Fruit fly (Drosophila melanogaster) whole organism, embryonic: ENCODE results near the gene Bsg.

Experiments used
- CG10267 ChIP-seq: fragments of 200-800 bp; sonication (Bioruptor generic); optimal IDR thresholded peaks from 2 replicates; lab custom pipeline; 2018; ENCODE audit warnings: missing biosample characterization, mild to moderate bottlenecking, missing genetic modification characterization, moderate library complexity
- CG10274 ChIP-seq: fragments of 200-800 bp; sonication (Bioruptor generic); optimal IDR thresholded peaks from 3 replicates; lab custom pipeline; 2017; ENCODE audit warnings: missing biosample characterization, mild to moderate bottlenecking, missing genetic modification characterization
- CG10431 ChIP-seq: fragments of 200-800 bp; sonication (Bioruptor generic); optimal IDR thresholded peaks from 3 replicates; lab custom pipeline; 2018; ENCODE audit warnings: missing biosample characterization, mild to moderate bottlenecking, missing genetic modification characterization
- CG11696 ChIP-seq: fragments of 200-800 bp; sonication (Bioruptor generic); IDR thresholded peaks from 2 replicates; pipeline ENCODE4 v1.3.6; 2022; ENCODE audit warnings: missing biosample characterization, missing genetic modification characterization
- CG14710 ChIP-seq: fragments of 200-800 bp; sonication (Bioruptor generic); optimal IDR thresholded peaks from 3 replicates; lab custom pipeline; 2019; ENCODE audit warnings: missing biosample characterization, mild to moderate bottlenecking, missing genetic modification characterization, moderate library complexity
- CG14965 ChIP-seq: fragments of 200-800 bp; sonication (Bioruptor generic); optimal IDR thresholded peaks from 2 replicates; lab custom pipeline; 2016; ENCODE audit warnings: missing biosample characterization, missing genetic modification characterization, borderline replicate concordance
- CG1603 ChIP-seq: fragments of 200-800 bp; sonication (Bioruptor generic); optimal IDR thresholded peaks from 2 replicates; lab custom pipeline; 2019; ENCODE audit warnings: missing biosample characterization, mild to moderate bottlenecking, missing genetic modification characterization, moderate library complexity
- CG17802 ChIP-seq: fragments of 200-800 bp; sonication (Bioruptor generic); optimal IDR thresholded peaks from 2 replicates; lab custom pipeline; 2018; ENCODE audit warnings: missing biosample characterization, mild to moderate bottlenecking, missing genetic modification characterization, moderate library complexity
- CG1832 ChIP-seq: fragments of 200-800 bp; sonication (Bioruptor generic); optimal IDR thresholded peaks from 2 replicates; lab custom pipeline; 2017; ENCODE audit warnings: missing biosample characterization, mild to moderate bottlenecking, missing genetic modification characterization, inconsistent platforms
- CG18476 ChIP-seq: fragments of 200-800 bp; sonication (Bioruptor generic); optimal IDR thresholded peaks from 2 replicates; lab custom pipeline; 2016; ENCODE audit warnings: missing biosample characterization, mild to moderate bottlenecking, missing genetic modification characterization
- CG2889 ChIP-seq: fragments of 200-800 bp; sonication (Bioruptor generic); IDR thresholded peaks from 3 replicates; pipeline ENCODE4 v1.3.6; 2022; ENCODE audit warnings: missing biosample characterization, missing genetic modification characterization
- CG30020 ChIP-seq: fragments of 200-800 bp; optimal IDR thresholded peaks from 2 replicates; lab custom pipeline; 2019; ENCODE audit warnings: missing biosample characterization, mild to moderate bottlenecking, missing genetic modification characterization, moderate library complexity
- CG31224 ChIP-seq: fragments of 200-800 bp; sonication (Bioruptor generic); IDR thresholded peaks from 2 replicates; pipeline ENCODE4 v1.3.6; 2022; ENCODE audit warnings: missing biosample characterization, missing genetic modification characterization
- CG6683 ChIP-seq: fragments of 200-800 bp; sonication (Bioruptor generic); optimal IDR thresholded peaks from 2 replicates; lab custom pipeline; 2017; ENCODE audit warnings: missing biosample characterization, mild to moderate bottlenecking, missing genetic modification characterization, missing genetic modification reagents
- CG6813 ChIP-seq: fragments of 200-800 bp; sonication (Bioruptor generic); optimal IDR thresholded peaks from 2 replicates; lab custom pipeline; 2017; ENCODE audit warnings: missing biosample characterization, missing genetic modification characterization, mild to moderate bottlenecking, moderate library complexity, missing genetic modification reagents
- CG6854 ChIP-seq: fragments of 200-800 bp; sonication (Bioruptor generic); optimal IDR thresholded peaks from 3 replicates; lab custom pipeline; 2017; ENCODE audit warnings: missing biosample characterization, mild to moderate bottlenecking, missing genetic modification characterization
- CG8388 ChIP-seq: fragments of 200-800 bp; sonication (Bioruptor generic); optimal IDR thresholded peaks from 2 replicates; lab custom pipeline; 2019; ENCODE audit warnings: missing biosample characterization, mild to moderate bottlenecking, missing genetic modification characterization, moderate library complexity
- E2f1 ChIP-seq: fragments of 200-800 bp; sonication (Bioruptor generic); IDR thresholded peaks from 2 replicates; pipeline ENCODE4 v1.3.6; 2022; ENCODE audit warnings: missing biosample characterization, missing genetic modification characterization
- Eip74EF ChIP-seq, 2 experiments: fragments of 200-800 bp in 1 of 2; fragments of >200 bp in 1 of 2; sonication (Bioruptor generic) in 1 of 2; optimal IDR thresholded peaks; 2 replicates each; lab custom pipeline; 2017 to 2019; ENCODE audit warnings: missing biosample characterization in 2 of 2, missing genetic modification characterization in 2 of 2, mild to moderate bottlenecking in 1 of 2, moderate library complexity in 1 of 2
- HLH3B ChIP-seq: fragments of 200-800 bp; sonication (Bioruptor generic); IDR thresholded peaks from 2 replicates; pipeline ENCODE4 v1.3.6; 2022; ENCODE audit warnings: missing biosample characterization, missing genetic modification characterization
- Hmr ChIP-seq: fragments of 200-800 bp; sonication (Bioruptor generic); optimal IDR thresholded peaks from 3 replicates; lab custom pipeline; 2017; ENCODE audit warnings: mild to moderate bottlenecking, missing biosample characterization, missing genetic modification reagents, missing genetic modification characterization
- Hr51 ChIP-seq, 2 experiments: fragments of 200-800 bp; sonication (Bioruptor generic); optimal IDR thresholded peaks; 2 replicates in 1 of 2; 3 replicates in 1 of 2; lab custom pipeline; 2016 to 2018; ENCODE audit warnings: missing biosample characterization in 2 of 2, missing genetic modification characterization in 2 of 2, mild to moderate bottlenecking in 1 of 2, moderate library complexity in 1 of 2
- Lim3 ChIP-seq: fragments of 200-800 bp; sonication (Bioruptor generic); IDR thresholded peaks from 2 replicates; pipeline ENCODE4 v1.3.6; 2022; ENCODE audit warnings: missing biosample characterization, missing genetic modification characterization
- Med ChIP-seq: fragments of 200-800 bp; sonication (Bioruptor generic); peaks from one replicate; lab custom pipeline; 2016; ENCODE audit warnings: missing biosample characterization, missing genetic modification characterization, mild to moderate bottlenecking, inconsistent platforms, moderate library complexity
- Myb ChIP-seq: fragments of 200-800 bp; sonication (Bioruptor generic); optimal IDR thresholded peaks from 2 replicates; lab custom pipeline; 2016; ENCODE audit warnings: missing biosample characterization, missing genetic modification characterization
- Ssrp ChIP-seq: fragments of 200-800 bp; sonication (Bioruptor generic); optimal IDR thresholded peaks from 2 replicates; lab custom pipeline; 2018; ENCODE audit warnings: missing biosample characterization, mild to moderate bottlenecking, missing genetic modification characterization, moderate library complexity
- Stat92E ChIP-seq, 3 experiments: fragments of >200 bp in 2 of 3; fragments of 200-800 bp in 1 of 3; sonication (Bioruptor generic) in 1 of 3; optimal IDR thresholded peaks; 2 replicates each; lab custom pipeline; 2017 to 2019; ENCODE audit warnings: missing biosample characterization in 3 of 3, missing genetic modification characterization in 3 of 3, mild to moderate bottlenecking in 1 of 3, moderate library complexity in 1 of 3
- bsh ChIP-seq, 2 experiments: fragments of 200-800 bp; sonication (Bioruptor generic); optimal IDR thresholded peaks; 2 replicates each; lab custom pipeline; 2017 to 2018; ENCODE audit warnings: mild to moderate bottlenecking in 2 of 2, missing biosample characterization in 2 of 2, missing genetic modification characterization in 2 of 2, moderate library complexity in 1 of 2
- chn ChIP-seq: fragments of 200-800 bp; sonication (Bioruptor generic); optimal IDR thresholded peaks from 2 replicates; lab custom pipeline; 2016; ENCODE audit warnings: missing biosample characterization, missing genetic modification characterization
- ci ChIP-seq: fragments of 200-800 bp; sonication (Bioruptor generic); IDR thresholded peaks from 3 replicates; pipeline ENCODE4 v1.3.6; 2022; ENCODE audit warnings: missing biosample characterization, missing genetic modification characterization
- crc ChIP-seq: fragments of 200-800 bp; sonication (Bioruptor generic); optimal IDR thresholded peaks from 2 replicates; lab custom pipeline; 2016; ENCODE audit warnings: missing biosample characterization, missing genetic modification characterization
- dpn ChIP-seq, 2 experiments: fragments of 200-800 bp; sonication (Bioruptor generic); optimal IDR thresholded peaks; 3 replicates each; lab custom pipeline; 2016; ENCODE audit warnings: missing biosample characterization in 2 of 2, missing genetic modification characterization in 2 of 2
- exex ChIP-seq: fragments of 200-800 bp; sonication (Bioruptor generic); optimal IDR thresholded peaks from 4 replicates; lab custom pipeline; 2018; ENCODE audit warnings: missing biosample characterization, mild to moderate bottlenecking, missing genetic modification characterization, moderate library complexity
- eyg ChIP-seq: fragments of 200-800 bp; sonication (Bioruptor generic); optimal IDR thresholded peaks from 3 replicates; lab custom pipeline; 2016; ENCODE audit warnings: missing biosample characterization, missing genetic modification characterization
- ftz-f1 ChIP-seq: fragments of 200-800 bp; sonication (Bioruptor generic); optimal IDR thresholded peaks from 2 replicates; lab custom pipeline; 2016; ENCODE audit warnings: missing biosample characterization, missing genetic modification characterization
- grau ChIP-seq: fragments of 200-800 bp; optimal IDR thresholded peaks from 3 replicates; lab custom pipeline; 2019; ENCODE audit warnings: missing biosample characterization, mild to moderate bottlenecking, missing genetic modification characterization, moderate library complexity
- lola ChIP-seq, 3 experiments: fragments of >200 bp in 2 of 3; fragments of 200-800 bp in 1 of 3; sonication (Bioruptor generic) in 1 of 3; optimal IDR thresholded peaks; 2 replicates each; lab custom pipeline; 2017 to 2019; ENCODE audit warnings: missing biosample characterization in 3 of 3, missing genetic modification characterization in 3 of 3, mild to moderate bottlenecking in 1 of 3, moderate library complexity in 1 of 3
- mirr ChIP-seq: fragments of 200-800 bp; sonication (Bioruptor generic); optimal IDR thresholded peaks from 3 replicates; lab custom pipeline; 2018; ENCODE audit warnings: missing biosample characterization, mild to moderate bottlenecking, missing genetic modification characterization
- nerfin-2 ChIP-seq: fragments of 200-800 bp; sonication (Bioruptor generic); IDR thresholded peaks from 2 replicates; pipeline ENCODE4 v1.3.6; 2022; ENCODE audit warnings: missing biosample characterization, missing genetic modification characterization; ENCODE audit not compliant: partially characterized antibody
- oc ChIP-seq: fragments of 200-800 bp; sonication (Bioruptor generic); optimal IDR thresholded peaks from 2 replicates; lab custom pipeline; 2018; ENCODE audit warnings: missing biosample characterization, mild to moderate bottlenecking, missing genetic modification characterization, moderate library complexity
- pum ChIP-seq: fragments of 200-800 bp; sonication (Bioruptor generic); optimal IDR thresholded peaks from 2 replicates; lab custom pipeline; 2016; ENCODE audit warnings: missing biosample characterization, missing genetic modification characterization
- slp2 ChIP-seq: fragments of 200-800 bp; sonication (Bioruptor generic); optimal IDR thresholded peaks from 2 replicates; lab custom pipeline; 2016; ENCODE audit warnings: missing biosample characterization, missing genetic modification characterization
- sqz ChIP-seq: fragments of 200-800 bp; sonication (Bioruptor generic); optimal IDR thresholded peaks from 3 replicates; lab custom pipeline; 2018; ENCODE audit warnings: missing biosample characterization, mild to moderate bottlenecking, missing genetic modification characterization
- sr ChIP-seq: fragments of 200-800 bp; sonication (Bioruptor generic); IDR thresholded peaks from 3 replicates; pipeline ENCODE4 v1.3.6; 2022; ENCODE audit warnings: missing biosample characterization, missing genetic modification characterization
- tna ChIP-seq: fragments of 200-800 bp; sonication (Bioruptor generic); IDR thresholded peaks from 2 replicates; pipeline ENCODE4 v1.3.6; 2022; ENCODE audit warnings: missing biosample characterization, missing genetic modification characterization; ENCODE audit not compliant: partially characterized antibody
- tx ChIP-seq: fragments of 200-800 bp; sonication (Bioruptor generic); optimal IDR thresholded peaks from 2 replicates; lab custom pipeline; 2016; ENCODE audit warnings: missing biosample characterization, missing genetic modification characterization
- usp ChIP-seq: fragments of >200 bp; optimal IDR thresholded peaks from 2 replicates; lab custom pipeline; 2017; ENCODE audit warnings: missing biosample characterization, missing genetic modification characterization
- vnd ChIP-seq: fragments of 200-800 bp; sonication (Bioruptor generic); IDR thresholded peaks from 3 replicates; pipeline ENCODE4 v1.3.6; 2022; ENCODE audit warnings: missing biosample characterization, missing genetic modification characterization; ENCODE audit not compliant: partially characterized antibody
- wek ChIP-seq: fragments of 200-800 bp; sonication (Bioruptor generic); optimal IDR thresholded peaks from 3 replicates; lab custom pipeline; 2018; ENCODE audit warnings: missing biosample characterization, mild to moderate bottlenecking, missing genetic modification characterization, moderate library complexity

Bsg gene

dm6 chr2L:8156682-8157081 is 73.5 kb downstream of the Bsg start (continued):
- peak in 1 of 2 experiments; percentile 28 for TF ChIP-seq Eip74EF (GFP tag; optimal IDR thresholded peaks at IDR 0.05; lab: Kevin White, UChicago)
- TF ChIP-seq dpn (GFP tag; optimal IDR thresholded peaks at IDR 0.05; lab: Kevin White, UChicago) = peak; percentile 71 to 76
- TF ChIP-seq Med (GFP tag; lab: Kevin White, UChicago) = peak; percentile 98
- TF ChIP-seq CG1603 = peak; percentile 74
- peak; percentile 4 for TF ChIP-seq CG14965 (GFP tag; lab: Kevin White, UChicago)
- peak; percentile 77 for TF ChIP-seq CG14710 (tag; lab: Kevin White, UChicago)
- TF ChIP-seq CG1832 (GFP tag; lab: Kevin White, UChicago) = no peak
- TF ChIP-seq CG31224 (GFP tag; lab: Robert Waterston, UW) = peak; percentile 48
- TF ChIP-seq tna (GFP tag; lab: Robert Waterston, UW) = no peak
- no peak for TF ChIP-seq vnd (GFP tag; lab: Robert Waterston, UW)
- TF ChIP-seq CG6683 (GFP tag; lab: Kevin White, UChicago) = peak; percentile 33
- no peak for TF ChIP-seq CG2889 (GFP tag; lab: Robert Waterston, UW)
- peak; percentile 39 for TF ChIP-seq CG30020
- peak; percentile 42 for TF ChIP-seq Ssrp (tag; lab: Kevin White, UChicago)
- no peak for TF ChIP-seq CG11696
- TF ChIP-seq CG6854 = peak; percentile 53
- TF ChIP-seq wek (GFP tag; lab: Kevin White, UChicago) = no peak
- peak; percentile 74 for TF ChIP-seq Hmr
- TF ChIP-seq tx (GFP tag; lab: Kevin White, UChicago) = peak; percentile 58
- TF ChIP-seq Lim3 = no peak
- peak; percentile 41 for TF ChIP-seq CG8388
- TF ChIP-seq E2f1 (GFP tag; lab: Robert Waterston, UW) = peak; percentile 64
- TF ChIP-seq ci (GFP tag; lab: Robert Waterston, UW) = peak; percentile 80; the same call in 2 of the 3 replicates
- peak; percentile 57 to 64 for TF ChIP-seq Hr51 (GFP tag; optimal IDR thresholded peaks at IDR 0.05; lab: Kevin White, UChicago)
- no peak for TF ChIP-seq CG17802 (tag; lab: Kevin White, UChicago)
- peak; percentile 77 for TF ChIP-seq chn (GFP tag; lab: Kevin White, UChicago)
- TF ChIP-seq sr (GFP tag; lab: Robert Waterston, UW) = no peak
- TF ChIP-seq oc (tag; lab: Kevin White, UChicago) = no peak
- TF ChIP-seq Stat92E (GFP tag; optimal IDR thresholded peaks at IDR 0.05; lab: Kevin White, UChicago) = no peak
- TF ChIP-seq bsh (GFP tag; optimal IDR thresholded peaks at IDR 0.05; lab: Kevin White, UChicago) = no peak
- TF ChIP-seq CG18476 = peak; percentile 75
- TF ChIP-seq CG10274 (GFP tag; lab: Kevin White, UChicago) = peak; percentile 7
- TF ChIP-seq grau (tag; lab: Kevin White, UChicago) = peak; percentile 69
- TF ChIP-seq CG10431 (GFP tag; lab: Kevin White, UChicago) = no peak
- peak; percentile 36 for TF ChIP-seq slp2 (GFP tag; lab: Kevin White, UChicago)
- peak; percentile 1 for TF ChIP-seq mirr (GFP tag; lab: Kevin White, UChicago)
- TF ChIP-seq sqz (GFP tag; lab: Kevin White, UChicago) = peak; percentile 22
- TF ChIP-seq eyg (GFP tag; lab: Kevin White, UChicago) = peak; percentile 65
- peak in 1 of 3 experiments; percentile 41 for TF ChIP-seq lola (GFP tag; optimal IDR thresholded peaks at IDR 0.05; lab: Kevin White, UChicago)
- no peak for TF ChIP-seq nerfin-2
- peak; percentile 35 for TF ChIP-seq exex
- 0 out of 2 replicates have a peak, but pooled peaks have one; percentile 9 for TF ChIP-seq HLH3B (GFP tag; lab: Robert Waterston, UW)
- peak; percentile 47 for TF ChIP-seq Myb (GFP tag; lab: Kevin White, UChicago)
- TF ChIP-seq crc (GFP tag; lab: Kevin White, UChicago) = peak; percentile 60
- TF ChIP-seq CG10267 (tag; lab: Kevin White, UChicago) = peak; percentile 60
- no peak for TF ChIP-seq usp (GFP tag; lab: Kevin White, UChicago)
- no peak for TF ChIP-seq CG6813
- peak; percentile 71 for TF ChIP-seq ftz-f1 (GFP tag; lab: Kevin White, UChicago)
- peak; percentile 72 for TF ChIP-seq pum (GFP tag; lab: Kevin White, UChicago)
